Fruit fly (Drosophila melanogaster) whole organism, adult: Measurements from ENCODE around the gene shtd.

Experiments used
- CG11617 ChIP-seq: fragments of 200-800 bp; sonication (Bioruptor generic); optimal IDR thresholded peaks from 2 replicates; lab custom pipeline; 2017; ENCODE audit warnings: mild to moderate bottlenecking, missing biosample characterization, missing genetic modification reagents, missing genetic modification characterization
- CG12768 ChIP-seq: fragments of 200-800 bp; sonication (Bioruptor generic); optimal IDR thresholded peaks from 2 replicates; lab custom pipeline; 2017; ENCODE audit warnings: missing biosample characterization, missing genetic modification characterization, mild to moderate bottlenecking, moderate library complexity, missing genetic modification reagents
- CG14711 ChIP-seq: fragments of 200-800 bp; sonication (Bioruptor generic); optimal IDR thresholded peaks from 2 replicates; lab custom pipeline; 2018; ENCODE audit warnings: missing biosample characterization, mild to moderate bottlenecking, missing genetic modification characterization, moderate library complexity
- CG1620 ChIP-seq: fragments of 200-800 bp; sonication (Bioruptor generic); optimal IDR thresholded peaks from 2 replicates; lab custom pipeline; 2016; ENCODE audit warnings: missing biosample characterization, missing genetic modification characterization
- CG33017 ChIP-seq: fragments of 200-800 bp; sonication (Bioruptor generic); optimal IDR thresholded peaks from 2 replicates; lab custom pipeline; 2018; ENCODE audit warnings: missing biosample characterization, mild to moderate bottlenecking, missing genetic modification characterization, moderate library complexity
- CG5204 ChIP-seq: fragments of 200-800 bp; sonication (Bioruptor generic); optimal IDR thresholded peaks from 2 replicates; lab custom pipeline; 2016; ENCODE audit warnings: missing biosample characterization, missing genetic modification characterization
- CG7045 ChIP-seq: fragments of 200-800 bp; sonication (Bioruptor generic); optimal IDR thresholded peaks from 2 replicates; lab custom pipeline; 2017; ENCODE audit warnings: missing biosample characterization, mild to moderate bottlenecking, missing genetic modification characterization
- CG7101 ChIP-seq: fragments of 200-800 bp; sonication (Bioruptor generic); optimal IDR thresholded peaks from 2 replicates; lab custom pipeline; 2018; ENCODE audit warnings: missing biosample characterization, mild to moderate bottlenecking, missing genetic modification characterization, moderate library complexity
- Clk ChIP-seq: fragments of 200-800 bp; sonication (Bioruptor generic); optimal IDR thresholded peaks from 2 replicates; lab custom pipeline; 2017; ENCODE audit warnings: missing biosample characterization, missing genetic modification characterization
- Crg-1 ChIP-seq: fragments of 200-800 bp; sonication (Bioruptor generic); optimal IDR thresholded peaks from 2 replicates; lab custom pipeline; 2016; ENCODE audit warnings: missing biosample characterization, missing genetic modification characterization
- Hr96 ChIP-seq: fragments of 200-800 bp; sonication (Bioruptor generic); optimal IDR thresholded peaks from 2 replicates; lab custom pipeline; 2016; ENCODE audit warnings: missing biosample characterization, missing genetic modification characterization
- Mnt ChIP-seq: fragments of 200-800 bp; sonication (Bioruptor generic); optimal IDR thresholded peaks from 2 replicates; lab custom pipeline; 2016; ENCODE audit warnings: missing biosample characterization, mild to moderate bottlenecking, missing genetic modification characterization
- bab1 ChIP-seq: fragments of 200-800 bp; sonication (Bioruptor generic); optimal IDR thresholded peaks from 3 replicates; lab custom pipeline; 2019; ENCODE audit warnings: missing biosample characterization, mild to moderate bottlenecking, missing genetic modification characterization, moderate library complexity
- cic ChIP-seq: fragments of 200-800 bp; sonication (Bioruptor generic); optimal IDR thresholded peaks from 2 replicates; lab custom pipeline; 2017; ENCODE audit warnings: missing biosample characterization, mild to moderate bottlenecking, missing genetic modification characterization, moderate library complexity
- cnc ChIP-seq, 2 experiments: fragments of >200 bp; optimal IDR thresholded peaks; 2 replicates each; lab custom pipeline; 2017
- kay ChIP-seq: fragments of 200-800 bp; sonication (Bioruptor generic); peaks from one replicate; lab custom pipeline; 2016; ENCODE audit warnings: missing biosample characterization, missing genetic modification characterization, borderline replicate concordance
- ovo ChIP-seq: fragments of 200-800 bp; sonication (Bioruptor generic); optimal IDR thresholded peaks from 2 replicates; lab custom pipeline; 2016; ENCODE audit warnings: missing biosample characterization, missing genetic modification characterization
- pad ChIP-seq: fragments of 200-800 bp; sonication (Bioruptor generic); optimal IDR thresholded peaks from 3 replicates; lab custom pipeline; 2017; ENCODE audit warnings: missing biosample characterization, missing genetic modification characterization, mild to moderate bottlenecking, moderate library complexity, missing genetic modification reagents
- tj ChIP-seq: fragments of 200-800 bp; sonication (Bioruptor generic); optimal IDR thresholded peaks from 3 replicates; lab custom pipeline; 2017; ENCODE audit warnings: missing biosample characterization, mild to moderate bottlenecking, missing genetic modification characterization, moderate library complexity
- toe ChIP-seq: fragments of 200-800 bp; sonication (Bioruptor generic); optimal IDR thresholded peaks from 2 replicates; lab custom pipeline; 2016; ENCODE audit warnings: missing biosample characterization, missing genetic modification characterization

Gene shtd

dm6 chrX:15462436-15462857 lies at the start of gene shtd, which contains the start of the genes CG6294 and CG6299:
shtd (minus strand) TSS chrX:15462441.
CG6294 (plus strand) TSS chrX:15462722.
CG6299 (plus strand) TSS chrX:15462722.
- TF ChIP-seq Crg-1 (no peak), CG7101 (no peak), CG11617 (no peak), CG1620 (GFP tag; lab: Kevin White, UChicago) (peak; percentile 36), pad (no peak), toe (no peak), ovo (GFP tag; lab: Kevin White, UChicago) (no peak), CG7045 (no peak), Clk (no peak), cnc (optimal IDR thresholded peaks at IDR 0.05; lab: Kevin White, UChicago) (no peak), kay (GFP tag; lab: Kevin White, UChicago) (no peak), CG33017 (no peak), CG5204 (no peak), cic (GFP tag; lab: Kevin White, UChicago) (no peak), CG14711 (tag; lab: Kevin White, UChicago) (peak; percentile 24), Hr96 (no peak), tj (GFP tag; lab: Kevin White, UChicago) (no peak), bab1 (GFP tag; lab: Kevin White, UChicago) (peak; percentile 48), Mnt (GFP tag; lab: Kevin White, UChicago) (peak; percentile 19), CG12768 (GFP tag; lab: Kevin White, UChicago) (no peak)

dm6 chrX:15511399-15511798 lies 49.2 kb upstream of the shtd start:
- TF ChIP-seq pad (no peak), CG5204 (peak; percentile 26), Hr96 (peak; percentile 20), toe (no peak), CG12768 (GFP tag; lab: Kevin White, UChicago) (no peak), tj (GFP tag; lab: Kevin White, UChicago) (peak; percentile 15), bab1 (GFP tag; lab: Kevin White, UChicago) (peak; percentile 40), CG33017 (no peak), ovo (GFP tag; lab: Kevin White, UChicago) (no peak), CG11617 (peak; percentile 47), CG7045 (no peak), cic (GFP tag; lab: Kevin White, UChicago) (no peak), Mnt (GFP tag; lab: Kevin White, UChicago) (no peak), CG7101 (peak; percentile 1), kay (GFP tag; lab: Kevin White, UChicago) (no peak), Crg-1 (peak; percentile 1), Clk (no peak), cnc (optimal IDR thresholded peaks at IDR 0.05; lab: Kevin White, UChicago) (no peak), CG14711 (tag; lab: Kevin White, UChicago) (peak; percentile 24), CG1620 (GFP tag; lab: Kevin White, UChicago) (no peak)

dm6 chrX:15502864-15503263 lies 40.6 kb upstream of the shtd start:
- TF ChIP-seq toe (no peak), cic (GFP tag; lab: Kevin White, UChicago) (no peak), bab1 (GFP tag; lab: Kevin White, UChicago) (no peak), CG12768 (GFP tag; lab: Kevin White, UChicago) (no peak), Crg-1 (no peak), CG33017 (no peak), tj (GFP tag; lab: Kevin White, UChicago) (no peak), ovo (GFP tag; lab: Kevin White, UChicago) (no peak), CG5204 (no peak), cnc (optimal IDR thresholded peaks at IDR 0.05; lab: Kevin White, UChicago) (no peak), Hr96 (no peak), CG11617 (no peak), CG7045 (no peak), kay (GFP tag; lab: Kevin White, UChicago) (no peak), Clk (no peak), CG14711 (tag; lab: Kevin White, UChicago) (no peak), CG1620 (GFP tag; lab: Kevin White, UChicago) (no peak), pad (no peak)

- TF ChIP-seq cic (GFP tag; lab: Kevin White, UChicago) (no peak), tj (GFP tag; lab: Kevin White, UChicago) (peak; percentile 26)
Measured at dm6 chrX:15501706-15502267, 39.5 kb upstream of the shtd start.

dm6 chrX:15499996-15500904 lies 38.0 kb upstream of the shtd start:
- peak; percentile 93 for TF ChIP-seq tj (GFP tag; lab: Kevin White, UChicago)
- TF ChIP-seq cnc (optimal IDR thresholded peaks at IDR 0.05; lab: Kevin White, UChicago), result no peak
- no peak for TF ChIP-seq CG14711 (tag; lab: Kevin White, UChicago)
- no peak for TF ChIP-seq CG1620 (GFP tag; lab: Kevin White, UChicago)
- TF ChIP-seq CG7045, result no peak

- peak; percentile 94 for TF ChIP-seq pad
- peak; percentile 52 for TF ChIP-seq CG1620 (GFP tag; lab: Kevin White, UChicago)
- TF ChIP-seq ovo (GFP tag; lab: Kevin White, UChicago), result no peak
- TF ChIP-seq Hr96, result peak; percentile 27
- peak; percentile 73 for TF ChIP-seq tj (GFP tag; lab: Kevin White, UChicago)
- TF ChIP-seq Mnt (GFP tag; lab: Kevin White, UChicago), result peak; percentile 73
- TF ChIP-seq CG33017, result no peak
- peak; percentile 8 for TF ChIP-seq cic (GFP tag; lab: Kevin White, UChicago)
- TF ChIP-seq CG12768 (GFP tag; lab: Kevin White, UChicago), result peak; percentile 34
- TF ChIP-seq bab1 (GFP tag; lab: Kevin White, UChicago), result peak; percentile 59
- peak; percentile 31 for TF ChIP-seq CG7101
- no peak for TF ChIP-seq Crg-1
- TF ChIP-seq CG11617, result peak; percentile 30
Measured at dm6 chrX:15498791-15499190, 36.5 kb upstream of the shtd start.
